Worm (Caenorhabditis elegans) whole organism, early embryonic: ENCODE results near the gene syf-3.

Experiments
- B0310.2 ChIP-seq: sonication (generic microtip); optimal IDR thresholded peaks from 2 replicates; lab custom pipeline; 2016; ENCODE audit warnings: mild to moderate bottlenecking, missing genetic modification characterization, missing compliant biosample characterization
- F13C5.2 ChIP-seq: sonication (generic microtip); optimal IDR thresholded peaks from 2 replicates; lab custom pipeline; 2017; ENCODE audit warnings: mild to moderate bottlenecking, missing genetic modification characterization, inconsistent platforms, missing compliant biosample characterization
- aly-1 ChIP-seq: sonication (generic microtip); optimal IDR thresholded peaks from 2 replicates; lab custom pipeline; 2016; ENCODE audit warnings: missing genetic modification characterization, missing compliant biosample characterization
- ama-1 ChIP-seq: fragments of 150-350 bp; optimal IDR thresholded peaks from 2 replicates; lab custom pipeline; 2014
- ets-7 ChIP-seq: sonication (generic microtip); optimal IDR thresholded peaks from 2 replicates; lab custom pipeline; 2016; ENCODE audit warnings: missing genotype, missing genetic modification characterization, missing compliant biosample characterization
- flt-1 ChIP-seq: fragments of 200-800 bp; sonication (Bioruptor generic); IDR thresholded peaks from 2 replicates; pipeline ENCODE4 v1.3.6; 2022; ENCODE audit warnings: missing genetic modification characterization, missing compliant biosample characterization
- hnd-1 ChIP-seq: sonication (generic microtip); optimal IDR thresholded peaks from 2 replicates; lab custom pipeline; 2016; ENCODE audit warnings: missing genetic modification characterization, missing compliant biosample characterization
- pes-1 ChIP-seq: fragments of 200-800 bp; sonication (Bioruptor generic); IDR thresholded peaks from 2 replicates; pipeline ENCODE4 v1.3.6; 2022; ENCODE audit warnings: missing genetic modification reagents, missing genetic modification characterization, missing compliant biosample characterization
- sea-1 ChIP-seq: fragments of 200-800 bp; sonication (Bioruptor generic); conservative IDR thresholded peaks from 2 replicates; pipeline ENCODE4 v1.3.6; 2022; ENCODE audit warnings: missing genetic modification characterization, missing compliant biosample characterization
- tbx-11 ChIP-seq: fragments of 200-800 bp; sonication (Bioruptor generic); IDR thresholded peaks from 2 replicates; pipeline ENCODE4 v1.3.6; 2022; ENCODE audit warnings: missing genetic modification characterization, missing compliant biosample characterization
- tbx-37 ChIP-seq: fragments of 200-800 bp; sonication (Bioruptor generic); conservative IDR thresholded peaks from 2 replicates; pipeline ENCODE4 v1.3.6; 2022; ENCODE audit warnings: missing genetic modification reagents, missing genetic modification characterization, missing compliant biosample characterization

- no peak for TF ChIP-seq ama-1
- no peak for TF ChIP-seq flt-1
- no peak for TF ChIP-seq hnd-1 (tag; lab: Kevin White, UChicago)
- TF ChIP-seq tbx-11 (GFP tag; lab: Robert Waterston, UW), result no peak
- TF ChIP-seq F13C5.2 (tag; lab: Kevin White, UChicago), result no peak
- no peak for TF ChIP-seq sea-1 (GFP tag; lab: Robert Waterston, UW)
- TF ChIP-seq tbx-37 (GFP tag; lab: Robert Waterston, UW), result no peak
- TF ChIP-seq pes-1 (GFP tag; lab: Robert Waterston, UW), result no peak
- TF ChIP-seq ets-7 (tag; lab: Kevin White, UChicago), result no peak
- TF ChIP-seq B0310.2, result no peak
- no peak for TF ChIP-seq aly-1 (tag; lab: Kevin White, UChicago)
Observed at ce11 chrV:5975724-5976123, 35.9 kb downstream of the syf-3 start, which contains the start of gene acy-2.
